Fruit fly (Drosophila melanogaster) whole organism, embryonic: ENCODE data around the gene Pex7.

Source experiments
- Atf3 ChIP-seq: fragments of 200-800 bp; sonication (Bioruptor generic); optimal IDR thresholded peaks from 3 replicates; lab custom pipeline; 2016; ENCODE audit warnings: missing biosample characterization, missing genetic modification characterization
- Bdp1 ChIP-seq: fragments of 200-800 bp; sonication (Bioruptor generic); optimal IDR thresholded peaks from 3 replicates; lab custom pipeline; 2016; ENCODE audit warnings: missing biosample characterization, missing genetic modification characterization
- CG10543 ChIP-seq: fragments of 200-800 bp; sonication (Bioruptor generic); optimal IDR thresholded peaks from 3 replicates; lab custom pipeline; 2017; ENCODE audit warnings: missing biosample characterization, mild to moderate bottlenecking, missing genetic modification characterization, moderate library complexity
- CG11560 ChIP-seq: fragments of 200-800 bp; sonication (Bioruptor generic); IDR thresholded peaks from 3 replicates; pipeline ENCODE4 v1.3.6; 2022; ENCODE audit warnings: missing biosample characterization, missing genetic modification characterization
- CG12299 ChIP-seq: fragments of 200-800 bp; sonication (Bioruptor generic); optimal IDR thresholded peaks from 2 replicates; lab custom pipeline; 2018; ENCODE audit warnings: missing biosample characterization, mild to moderate bottlenecking, missing genetic modification characterization
- CG12659 ChIP-seq: fragments of 200-800 bp; sonication (Bioruptor generic); optimal IDR thresholded peaks from 3 replicates; lab custom pipeline; 2017; ENCODE audit warnings: mild to moderate bottlenecking, missing biosample characterization, missing genetic modification reagents, missing genetic modification characterization
- CG13775 ChIP-seq: fragments of 200-800 bp; sonication (Bioruptor generic); optimal IDR thresholded peaks from 3 replicates; lab custom pipeline; 2017; ENCODE audit warnings: missing biosample characterization, mild to moderate bottlenecking, missing genetic modification characterization
- CG15514 ChIP-seq: fragments of 200-800 bp; sonication (Bioruptor generic); optimal IDR thresholded peaks from 3 replicates; lab custom pipeline; 2017; ENCODE audit warnings: missing biosample characterization, missing genetic modification characterization, mild to moderate bottlenecking, moderate library complexity, missing genetic modification reagents
- CG2678 ChIP-seq: fragments of 200-800 bp; sonication (Bioruptor generic); optimal IDR thresholded peaks from 3 replicates; lab custom pipeline; 2019; ENCODE audit warnings: missing biosample characterization, mild to moderate bottlenecking, missing genetic modification characterization, moderate library complexity
- CG2712 ChIP-seq: fragments of 200-800 bp; optimal IDR thresholded peaks from 3 replicates; lab custom pipeline; 2019; ENCODE audit warnings: missing biosample characterization, mild to moderate bottlenecking, missing genetic modification characterization, moderate library complexity
- CG3163 ChIP-seq: fragments of 200-800 bp; sonication (Bioruptor generic); optimal IDR thresholded peaks from 3 replicates; lab custom pipeline; 2016; ENCODE audit warnings: missing biosample characterization, missing genetic modification characterization
- CG32532 ChIP-seq: fragments of 200-800 bp; sonication (Bioruptor generic); IDR thresholded peaks from 2 replicates; pipeline ENCODE4 v1.3.6; 2022; ENCODE audit warnings: missing biosample characterization, missing genetic modification characterization
- CG3281 ChIP-seq: fragments of 200-800 bp; sonication (Bioruptor generic); optimal IDR thresholded peaks from 3 replicates; lab custom pipeline; 2017; ENCODE audit warnings: missing biosample characterization, mild to moderate bottlenecking, missing genetic modification characterization
- CG3726 ChIP-seq: fragments of 200-800 bp; sonication (Bioruptor generic); IDR thresholded peaks from 3 replicates; pipeline ENCODE4, ENCODE4 v1.3.6; 2022; ENCODE audit warnings: missing biosample characterization, missing genetic modification characterization
- CG4707 ChIP-seq: fragments of 200-800 bp; sonication (Bioruptor generic); optimal IDR thresholded peaks from 2 replicates; lab custom pipeline; 2018; ENCODE audit warnings: missing biosample characterization, mild to moderate bottlenecking, missing genetic modification characterization, moderate library complexity
- CG5180 ChIP-seq: fragments of 200-800 bp; sonication (Bioruptor generic); optimal IDR thresholded peaks from 3 replicates; lab custom pipeline; 2017; ENCODE audit warnings: missing biosample characterization, missing genetic modification characterization, mild to moderate bottlenecking, moderate library complexity, missing genetic modification reagents
- CG6765 ChIP-seq: fragments of 200-800 bp; sonication (Bioruptor generic); optimal IDR thresholded peaks from 3 replicates; lab custom pipeline; 2017; ENCODE audit warnings: missing biosample characterization, mild to moderate bottlenecking, missing genetic modification characterization
- CG9727 ChIP-seq: fragments of 200-800 bp; sonication (Bioruptor generic); optimal IDR thresholded peaks from 3 replicates; lab custom pipeline; 2017; ENCODE audit warnings: missing biosample characterization, mild to moderate bottlenecking, missing genetic modification characterization
- Camta ChIP-seq: fragments of 200-800 bp; sonication (Bioruptor generic); optimal IDR thresholded peaks from 2 replicates; lab custom pipeline; 2016; ENCODE audit warnings: missing biosample characterization, missing genetic modification characterization
- Dip2 ChIP-seq: fragments of 200-800 bp; sonication (Bioruptor generic); IDR thresholded peaks from 2 replicates; pipeline ENCODE4 v1.3.6; 2022; ENCODE audit warnings: missing biosample characterization, missing genetic modification characterization
- Dip3 ChIP-seq: fragments of 200-800 bp; sonication (Bioruptor generic); optimal IDR thresholded peaks from 3 replicates; lab custom pipeline; 2016; ENCODE audit warnings: missing biosample characterization, missing genetic modification characterization
- Fer3 ChIP-seq: fragments of 200-800 bp; sonication (Bioruptor generic); optimal IDR thresholded peaks from 2 replicates; lab custom pipeline; 2018; ENCODE audit warnings: missing biosample characterization, mild to moderate bottlenecking, missing genetic modification characterization, moderate library complexity
- Jarid2 ChIP-seq: fragments of 200-800 bp; sonication (Bioruptor generic); optimal IDR thresholded peaks from 3 replicates; lab custom pipeline; 2017; ENCODE audit warnings: mild to moderate bottlenecking, missing biosample characterization, missing genetic modification reagents, missing genetic modification characterization
- Meics ChIP-seq: fragments of 200-800 bp; sonication (Bioruptor generic); optimal IDR thresholded peaks from 2 replicates; lab custom pipeline; 2017; ENCODE audit warnings: missing biosample characterization, mild to moderate bottlenecking, missing genetic modification characterization
- Mrtf ChIP-seq: fragments of 200-800 bp; sonication (Bioruptor generic); IDR thresholded peaks from 3 replicates; pipeline ENCODE4 v1.3.6; 2022; ENCODE audit warnings: missing biosample characterization, missing genetic modification characterization
- Rfx ChIP-seq: fragments of 200-800 bp; sonication (Bioruptor generic); IDR thresholded peaks from 2 replicates; pipeline ENCODE4 v1.3.6; 2022; ENCODE audit warnings: missing biosample characterization, missing genetic modification characterization
- Rx ChIP-seq: fragments of 200-800 bp; sonication (Bioruptor generic); IDR thresholded peaks from 2 replicates; pipeline ENCODE4 v1.3.6; 2022; ENCODE audit warnings: missing biosample characterization, missing genetic modification characterization
- Side ChIP-seq: fragments of 200-800 bp; sonication (Bioruptor generic); optimal IDR thresholded peaks from 2 replicates; lab custom pipeline; 2016; ENCODE audit warnings: missing biosample characterization, missing genetic modification characterization
- Sin3A ChIP-seq: fragments of >200 bp; optimal IDR thresholded peaks from 2 replicates; lab custom pipeline; 2018
- Xrp1 ChIP-seq: fragments of 200-800 bp; sonication (Bioruptor generic); IDR thresholded peaks from 2 replicates; pipeline ENCODE4 v1.3.6; 2022; ENCODE audit warnings: missing biosample characterization, missing genetic modification characterization
- ac ChIP-seq: fragments of 200-800 bp; sonication (Bioruptor generic); optimal IDR thresholded peaks from 3 replicates; lab custom pipeline; 2017; ENCODE audit warnings: missing biosample characterization, mild to moderate bottlenecking, missing genetic modification characterization
- btn ChIP-seq: fragments of 200-800 bp; sonication (Bioruptor generic); optimal IDR thresholded peaks from 2 replicates; lab custom pipeline; 2016; ENCODE audit warnings: missing biosample characterization, missing genetic modification characterization
- cad ChIP-seq: fragments of >200 bp; optimal IDR thresholded peaks from 2 replicates; lab custom pipeline; 2017; ENCODE audit warnings: missing biosample characterization, missing genetic modification characterization
- chif ChIP-seq, 2 experiments: fragments of 200-800 bp; sonication (Bioruptor generic); optimal IDR thresholded peaks; 3 replicates each; lab custom pipeline; 2016; ENCODE audit warnings: missing biosample characterization in 2 of 2, missing genetic modification characterization in 2 of 2
- crol ChIP-seq: fragments of 200-800 bp; sonication (Bioruptor generic); IDR thresholded peaks from 2 replicates; pipeline ENCODE4 v1.3.6; 2022; ENCODE audit warnings: missing biosample characterization, missing genetic modification characterization
- dati ChIP-seq: fragments of 200-800 bp; sonication (Bioruptor generic); IDR thresholded peaks from 2 replicates; pipeline ENCODE4 v1.3.6; 2022; ENCODE audit warnings: missing biosample characterization, missing genetic modification characterization
- dpn ChIP-seq, 2 experiments: fragments of 200-800 bp; sonication (Bioruptor generic); optimal IDR thresholded peaks; 3 replicates each; lab custom pipeline; 2016; ENCODE audit warnings: missing biosample characterization in 2 of 2, missing genetic modification characterization in 2 of 2
- gem ChIP-seq: fragments of 200-800 bp; sonication (Bioruptor generic); optimal IDR thresholded peaks from 2 replicates; lab custom pipeline; 2019; ENCODE audit warnings: missing biosample characterization, mild to moderate bottlenecking, missing genetic modification characterization, moderate library complexity
- grau ChIP-seq: fragments of 200-800 bp; optimal IDR thresholded peaks from 3 replicates; lab custom pipeline; 2019; ENCODE audit warnings: missing biosample characterization, mild to moderate bottlenecking, missing genetic modification characterization, moderate library complexity
- gro ChIP-seq: fragments of 200-800 bp; sonication (Bioruptor generic); optimal IDR thresholded peaks from 2 replicates; lab custom pipeline; 2016; ENCODE audit warnings: missing biosample characterization, missing genetic modification characterization
- hth ChIP-seq: fragments of >200 bp; optimal IDR thresholded peaks from 2 replicates; lab custom pipeline; 2017; ENCODE audit warnings: inconsistent platforms
- kay ChIP-seq: fragments of 200-800 bp; sonication (Bioruptor generic); optimal IDR thresholded peaks from 2 replicates; lab custom pipeline; 2016; ENCODE audit warnings: missing biosample characterization, missing genetic modification characterization
- lab ChIP-seq: fragments of 200-800 bp; sonication (Bioruptor generic); optimal IDR thresholded peaks from 3 replicates; lab custom pipeline; 2017; ENCODE audit warnings: missing biosample characterization, missing genetic modification characterization, mild to moderate bottlenecking, moderate library complexity, missing genetic modification reagents
- lbe ChIP-seq: fragments of 200-800 bp; sonication (Bioruptor generic); optimal IDR thresholded peaks from 2 replicates; lab custom pipeline; 2016; ENCODE audit warnings: missing biosample characterization, mild to moderate bottlenecking, missing genetic modification characterization
- lmd ChIP-seq: fragments of 200-800 bp; sonication (Bioruptor generic); IDR thresholded peaks from 2 replicates; pipeline ENCODE4 v1.3.6; 2022; ENCODE audit warnings: missing biosample characterization, missing genetic modification characterization
- nmo ChIP-seq: fragments of 200-800 bp; sonication (Bioruptor generic); optimal IDR thresholded peaks from 2 replicates; lab custom pipeline; 2018; ENCODE audit warnings: missing biosample characterization, mild to moderate bottlenecking, missing genetic modification characterization, moderate library complexity
- pan ChIP-seq, 4 experiments: fragments of >200 bp in 3 of 4; fragments of 200-800 bp in 1 of 4; sonication (Bioruptor generic) in 1 of 4; optimal IDR thresholded peaks in 3 of 4; IDR thresholded peaks in 1 of 4; 2 replicates each; pipeline versions ENCODE4 v1.3.6 to Lab custom; 2017 to 2022; ENCODE audit warnings: missing biosample characterization in 2 of 4, missing genetic modification characterization in 2 of 4, mixed read lengths in 1 of 4
- prd ChIP-seq, 3 experiments: fragments of >200 bp in 2 of 3; fragments of 200-800 bp in 1 of 3; sonication (Bioruptor generic) in 1 of 3; optimal IDR thresholded peaks in 2 of 3; IDR thresholded peaks in 1 of 3; 2 replicates in 2 of 3; 3 replicates in 1 of 3; pipeline versions ENCODE4 v1.3.6 to Lab custom; 2017 to 2022; ENCODE audit warnings: missing biosample characterization in 1 of 3, missing genetic modification characterization in 1 of 3
- row ChIP-seq: fragments of 200-800 bp; sonication (Bioruptor generic); IDR thresholded peaks from 3 replicates; pipeline ENCODE4 v1.3.6; 2022; ENCODE audit warnings: missing biosample characterization, missing genetic modification characterization
- tgo ChIP-seq: fragments of 200-800 bp; sonication (Bioruptor generic); IDR thresholded peaks from 3 replicates; pipeline ENCODE4 v1.3.6; 2022; ENCODE audit warnings: missing biosample characterization, missing genetic modification characterization
- zen ChIP-seq: fragments of 200-800 bp; sonication (Bioruptor generic); optimal IDR thresholded peaks from 3 replicates; lab custom pipeline; 2018; ENCODE audit warnings: missing biosample characterization, mild to moderate bottlenecking, missing genetic modification characterization, moderate library complexity

The Pex7 gene

dm6 chr3L:8657429-8657754 is 10.4 kb downstream of the Pex7 start (continued):
- no peak for TF ChIP-seq Dip3 (GFP tag; lab: Kevin White, UChicago)
- TF ChIP-seq lmd (GFP tag; lab: Robert Waterston, UW), result peak; percentile 38; the same call in 1 of the 2 replicates
- no peak for TF ChIP-seq hth
- TF ChIP-seq CG11560 (tag; lab: Robert Waterston, UW), result no peak
- TF ChIP-seq tgo (GFP tag; lab: Robert Waterston, UW), result no peak
- peak; percentile 26 for TF ChIP-seq gem (tag; lab: Kevin White, UChicago)
- no peak for TF ChIP-seq kay (GFP tag; lab: Kevin White, UChicago)
- TF ChIP-seq CG12659 (GFP tag; lab: Kevin White, UChicago), result no peak
- TF ChIP-seq nmo (GFP tag; lab: Kevin White, UChicago), result no peak
- no peak for TF ChIP-seq btn (GFP tag; lab: Kevin White, UChicago)
- TF ChIP-seq Bdp1 (GFP tag; lab: Kevin White, UChicago), result no peak
- no peak for TF ChIP-seq CG15514 (GFP tag; lab: Kevin White, UChicago)
- no peak for TF ChIP-seq CG6765 (GFP tag; lab: Kevin White, UChicago)
- TF ChIP-seq row (GFP tag; lab: Robert Waterston, UW), result peak; percentile 40; the same call in 2 of the 3 replicates
- TF ChIP-seq CG10543 (GFP tag; lab: Kevin White, UChicago), result no peak
- no peak for TF ChIP-seq Rx (GFP tag; lab: Robert Waterston, UW)
- TF ChIP-seq Side (GFP tag; lab: Kevin White, UChicago), result no peak
- no peak for TF ChIP-seq crol (GFP tag; lab: Robert Waterston, UW)
- TF ChIP-seq zen (tag; lab: Kevin White, UChicago), result peak; percentile 6
- TF ChIP-seq chif (GFP tag; optimal IDR thresholded peaks at IDR 0.05; lab: Kevin White, UChicago), result no peak
- no peak for TF ChIP-seq pan (optimal IDR thresholded peaks at IDR 0.05; lab: Kevin White, UChicago)
- no peak for TF ChIP-seq pan (GFP tag; optimal IDR thresholded peaks at IDR 0.05 in 1 of 2, IDR thresholded peaks at IDR 0.05 in 1 of 2)
- TF ChIP-seq dpn (GFP tag; optimal IDR thresholded peaks at IDR 0.05; lab: Kevin White, UChicago), result peak in 1 of 2 experiments; percentile 26
- peak; percentile 27; the same call in 1 of the 2 replicates for TF ChIP-seq CG32532 (GFP tag; lab: Robert Waterston, UW)
- TF ChIP-seq Meics (GFP tag; lab: Kevin White, UChicago), result no peak
- TF ChIP-seq Sin3A (lab: Kevin White, UChicago), result no peak
- no peak for TF ChIP-seq CG13775 (GFP tag; lab: Kevin White, UChicago)
- TF ChIP-seq grau (tag; lab: Kevin White, UChicago), result no peak
- TF ChIP-seq gro (GFP tag; lab: Kevin White, UChicago), result no peak
- no peak for TF ChIP-seq prd (optimal IDR thresholded peaks at IDR 0.05; lab: Kevin White, UChicago)
- TF ChIP-seq prd (GFP tag; IDR thresholded peaks at IDR 0.05; lab: Robert Waterston, UW), result peak; percentile 73; the same call in 2 of the 3 replicates
- peak; percentile 23 for TF ChIP-seq CG2712
- TF ChIP-seq CG3726 (GFP tag; lab: Robert Waterston, UW), result no peak
- no peak for TF ChIP-seq CG5180 (GFP tag; lab: Kevin White, UChicago)
- TF ChIP-seq CG3163, result no peak
- TF ChIP-seq Jarid2 (GFP tag; lab: Kevin White, UChicago), result no peak
- no peak for TF ChIP-seq CG12299 (tag; lab: Kevin White, UChicago)
- no peak for TF ChIP-seq ac (GFP tag; lab: Kevin White, UChicago)
- no peak for TF ChIP-seq dati (GFP tag; lab: Robert Waterston, UW)
- peak; percentile 1 for TF ChIP-seq CG2678 (tag; lab: Kevin White, UChicago)
- peak; percentile 13 for TF ChIP-seq Camta (GFP tag; lab: Kevin White, UChicago)
- no peak for TF ChIP-seq CG4707 (GFP tag; lab: Kevin White, UChicago)
- TF ChIP-seq Mrtf (GFP tag; lab: Robert Waterston, UW), result no peak
- TF ChIP-seq lab (GFP tag; lab: Kevin White, UChicago), result peak; percentile 27
- peak; percentile 55; the same call in 1 of the 2 replicates for TF ChIP-seq Xrp1 (GFP tag; lab: Robert Waterston, UW)
- TF ChIP-seq CG9727 (GFP tag; lab: Kevin White, UChicago), result peak; percentile 21
- TF ChIP-seq Rfx (GFP tag; lab: Robert Waterston, UW), result peak; percentile 55
- no peak for TF ChIP-seq Atf3 (GFP tag; lab: Kevin White, UChicago)
- TF ChIP-seq Dip2 (GFP tag; lab: Robert Waterston, UW), result no peak
- peak; percentile 85 for TF ChIP-seq lbe (GFP tag; lab: Kevin White, UChicago)
- TF ChIP-seq CG3281 (GFP tag; lab: Kevin White, UChicago), result peak; percentile 1
- peak; percentile 9 for TF ChIP-seq Fer3 (tag; lab: Kevin White, UChicago)
- no peak for TF ChIP-seq cad
